Worm (Caenorhabditis elegans): Measurements from ENCODE around the gene gck-2.
A peak's percentile ranks its signal among the peaks of the same experiment; 100 is the strongest.

The gck-2 gene

ce11 chrV:6799564-6799963 is 7.1 kb upstream of the gck-2 start, which contains the start of gene dmsr-9:
dmsr-9 (minus strand) TSS chrV:6799664.
- TF ChIP-seq ceh-28 (tag; optimal IDR thresholded peaks at IDR 0.05), result no peak
- TF ChIP-seq ama-1 (optimal IDR thresholded peaks at IDR 0.05), result no peak
- TF ChIP-seq ztf-4 (tag; optimal IDR thresholded peaks at IDR 0.05), result no peak
- no peak for TF ChIP-seq nhr-12 (tag; optimal IDR thresholded peaks at IDR 0.05)
- no peak for TF ChIP-seq skn-1 (tag; optimal IDR thresholded peaks at IDR 0.05)
- no peak for TF ChIP-seq lsy-12 (tag; optimal IDR thresholded peaks at IDR 0.05)
- no peak for TF ChIP-seq pha-4 (tag; optimal IDR thresholded peaks at IDR 0.05)
- no peak for TF ChIP-seq lin-39 (tag; optimal IDR thresholded peaks at IDR 0.05)
- TF ChIP-seq nhr-77 (tag; optimal IDR thresholded peaks at IDR 0.05), result no peak
- no peak for TF ChIP-seq ztf-11 (tag; optimal IDR thresholded peaks at IDR 0.05)
- no peak for TF ChIP-seq eor-1 (tag; optimal IDR thresholded peaks at IDR 0.05)
- no peak for TF ChIP-seq nhr-76 (tag; optimal IDR thresholded peaks at IDR 0.05)
- no peak for TF ChIP-seq nhr-67 (tag; optimal IDR thresholded peaks at IDR 0.05)
- no peak for TF ChIP-seq nhr-25 (tag; optimal IDR thresholded peaks at IDR 0.05)
- TF ChIP-seq egl-5 (tag; optimal IDR thresholded peaks at IDR 0.05), result no peak

ce11 chrV:6796894-6797293 is 4.4 kb upstream of the gck-2 start:
- peak; percentile 47 for TF ChIP-seq egl-5 (tag; optimal IDR thresholded peaks at IDR 0.05)
- no peak for TF ChIP-seq ZK546.5 (tag; optimal IDR thresholded peaks at IDR 0.05)
- no peak for TF ChIP-seq fkh-2 (tag; optimal IDR thresholded peaks at IDR 0.05)
- TF ChIP-seq lin-15B (tag; optimal IDR thresholded peaks at IDR 0.05), result no peak
- peak; percentile 88 for TF ChIP-seq hmg-11 (tag; optimal IDR thresholded peaks at IDR 0.05)
- TF ChIP-seq nhr-23 (tag; optimal IDR thresholded peaks at IDR 0.05), result peak; percentile 65
- peak; percentile 58 for TF ChIP-seq pha-4 (tag; optimal IDR thresholded peaks at IDR 0.05)
- TF ChIP-seq lin-39 (tag; optimal IDR thresholded peaks at IDR 0.05), result peak; percentile 83
- TF ChIP-seq unc-62 (GFP tag; optimal IDR thresholded peaks at IDR 0.05), result no peak
- TF ChIP-seq ceh-28 (tag; optimal IDR thresholded peaks at IDR 0.05), result no peak
- TF ChIP-seq elt-2 (tag; optimal IDR thresholded peaks at IDR 0.05), result peak; percentile 16
- TF ChIP-seq nhr-237 (tag; optimal IDR thresholded peaks at IDR 0.05), result no peak
- TF ChIP-seq R02D3.7 (tag; optimal IDR thresholded peaks at IDR 0.05), result peak; percentile 10
- TF ChIP-seq snpc-4 (tag; optimal IDR thresholded peaks at IDR 0.05), result peak; percentile 11
- TF ChIP-seq fkh-10 (GFP tag; optimal IDR thresholded peaks at IDR 0.05), result no peak
- TF ChIP-seq nfya-1 (tag; optimal IDR thresholded peaks at IDR 0.05; ENCODE audit: insufficient read depth), result peak; percentile 63
- no peak for TF ChIP-seq ceh-82 (tag; optimal IDR thresholded peaks at IDR 0.05)

ce11 chrV:6796264-6796663 is 3.8 kb upstream of the gck-2 start:
- TF ChIP-seq hmg-11 (tag; optimal IDR thresholded peaks at IDR 0.05), result no peak
- TF ChIP-seq egl-27 (tag; optimal IDR thresholded peaks at IDR 0.05), result no peak
- no peak for TF ChIP-seq lin-15B (tag; optimal IDR thresholded peaks at IDR 0.05)
- TF ChIP-seq nhr-28 (tag; optimal IDR thresholded peaks at IDR 0.05), result no peak
- no peak for TF ChIP-seq elt-3 (tag; optimal IDR thresholded peaks at IDR 0.05)
- no peak for TF ChIP-seq jun-1 (tag; optimal IDR thresholded peaks at IDR 0.05)
- no peak for TF ChIP-seq ceh-16 (tag; optimal IDR thresholded peaks at IDR 0.05)
- TF ChIP-seq nhr-77 (tag; optimal IDR thresholded peaks at IDR 0.05), result no peak
- no peak for TF ChIP-seq nhr-237 (tag; optimal IDR thresholded peaks at IDR 0.05)
- no peak for TF ChIP-seq lin-39 (tag; optimal IDR thresholded peaks at IDR 0.05)
- TF ChIP-seq aly-2 (tag; optimal IDR thresholded peaks at IDR 0.05), result no peak

- TF ChIP-seq nhr-76 (tag; optimal IDR thresholded peaks at IDR 0.05), result no peak
- peak; percentile 71 for TF ChIP-seq snpc-4 (tag; optimal IDR thresholded peaks at IDR 0.05)
- TF ChIP-seq lin-39 (tag; optimal IDR thresholded peaks at IDR 0.05), result peak; percentile 28
Measured at ce11 chrV:6793744-6794239, 1.3 kb upstream of the gck-2 start, which contains the start of gene ZC404.1. ZC404.1 (plus strand) TSS chrV:6794189.

- TF ChIP-seq sea-2 (GFP tag; optimal IDR thresholded peaks at IDR 0.05), result no peak
- TF ChIP-seq egl-27 (tag; optimal IDR thresholded peaks at IDR 0.05), result no peak
- TF ChIP-seq pha-4 (tag; optimal IDR thresholded peaks at IDR 0.05), result peak; percentile 7
Measured at ce11 chrV:6792973-6793372, 508 bp upstream of the gck-2 start.
